Fruit fly (Drosophila melanogaster): ENCODE results near the gene GluRIIC.

dm6 chr2L:893171-893570 lies 20.7 kb upstream of the GluRIIC start:
- TF ChIP-seq CG8478 (optimal IDR thresholded peaks at IDR 0.05) (no peak), CTCF (optimal IDR thresholded peaks at IDR 0.05) (no peak)

Measured in S2 (cell line).